Worm (Caenorhabditis elegans) whole organism, L4 larva: ENCODE data around the gene M18.3.

Source experiments
- D1046.2 ChIP-seq: fragments of 200-800 bp; sonication (Bioruptor generic); IDR thresholded peaks from 2 replicates; pipeline ENCODE4 v1.3.6; 2022; ENCODE audit warnings: missing genetic modification characterization, missing compliant biosample characterization
- F10B5.3 ChIP-seq: sonication (generic microtip); optimal IDR thresholded peaks from 2 replicates; lab custom pipeline; 2016; ENCODE audit warnings: mild to moderate bottlenecking, missing genetic modification characterization, missing compliant biosample characterization
- F26F4.8 ChIP-seq: fragments of 200-800 bp; sonication (Bioruptor generic); conservative IDR thresholded peaks from 2 replicates; pipeline ENCODE4 v1.3.6; 2022; ENCODE audit warnings: missing genetic modification characterization, missing compliant biosample characterization
- ZK337.2 ChIP-seq: fragments of 200-800 bp; sonication (Bioruptor generic); IDR thresholded peaks from 2 replicates; pipeline ENCODE4 v1.3.6; 2022; ENCODE audit warnings: missing genetic modification reagents, missing genetic modification characterization, missing compliant biosample characterization
- aha-1 ChIP-seq: fragments of 150-350 bp; peaks from one replicate; lab custom pipeline; 2014; ENCODE audit warnings: missing biosample characterization, missing genetic modification characterization
- aly-2 ChIP-seq: sonication (generic microtip); optimal IDR thresholded peaks from 2 replicates; lab custom pipeline; 2018; ENCODE audit warnings: missing biosample characterization, missing genetic modification characterization
- arid-1 ChIP-seq: fragments of 200-800 bp; sonication (Bioruptor generic); conservative IDR thresholded peaks from 2 replicates; pipeline ENCODE4 v1.3.6; 2022; ENCODE audit warnings: missing genetic modification reagents, missing genetic modification characterization, missing compliant biosample characterization
- attf-4 ChIP-seq: sonication (generic microtip); optimal IDR thresholded peaks from 3 replicates; lab custom pipeline; 2017; ENCODE audit warnings: missing biosample characterization, missing genetic modification characterization
- ceh-82 ChIP-seq: sonication (generic microtip); optimal IDR thresholded peaks from 2 replicates; lab custom pipeline; 2017; ENCODE audit warnings: missing biosample characterization, missing genetic modification characterization
- daf-12 ChIP-seq: fragments of 150-350 bp; optimal IDR thresholded peaks from 2 replicates; lab custom pipeline; 2014; ENCODE audit warnings: missing biosample characterization, missing genetic modification reagents, missing genetic modification characterization
- dve-1 ChIP-seq: sonication (generic microtip); optimal IDR thresholded peaks from 2 replicates; lab custom pipeline; 2017; ENCODE audit warnings: antibody characterized with exemption, mild to moderate bottlenecking, missing genetic modification characterization, missing compliant biosample characterization; ENCODE audit not compliant: insufficient read depth
- egl-43 ChIP-seq: fragments of 200-800 bp; sonication (Bioruptor generic); IDR thresholded peaks from 2 replicates; pipeline ENCODE4 v1.3.6; 2022; ENCODE audit warnings: missing genetic modification reagents, missing genetic modification characterization, missing compliant biosample characterization
- fos-1 ChIP-seq: fragments of 150-350 bp; optimal IDR thresholded peaks from 2 replicates; lab custom pipeline; 2014; ENCODE audit warnings: missing biosample characterization, missing genetic modification characterization
- gei-8 ChIP-seq: fragments of 200-800 bp; sonication (Bioruptor generic); optimal IDR thresholded peaks from 2 replicates; lab custom pipeline; 2018; ENCODE audit warnings: mild to moderate bottlenecking, missing genetic modification characterization, missing compliant biosample characterization
- hlh-11 ChIP-seq: fragments of 200-800 bp; sonication (Bioruptor generic); optimal IDR thresholded peaks from 2 replicates; lab custom pipeline; 2018; ENCODE audit warnings: mild to moderate bottlenecking, missing genetic modification characterization, missing compliant biosample characterization
- hlh-30 ChIP-seq: sonication (generic microtip); optimal IDR thresholded peaks from 2 replicates; lab custom pipeline; 2017; ENCODE audit warnings: antibody characterized with exemption, mild to moderate bottlenecking, missing genetic modification characterization, missing compliant biosample characterization; ENCODE audit not compliant: insufficient read depth
- jun-1 ChIP-seq: fragments of 150-350 bp; optimal IDR thresholded peaks from 2 replicates; lab custom pipeline; 2014; ENCODE audit warnings: missing biosample characterization, missing genetic modification reagents, missing genetic modification characterization
- lin-13 ChIP-seq: fragments of 150-350 bp; optimal IDR thresholded peaks from 2 replicates; lab custom pipeline; 2014; ENCODE audit warnings: missing biosample characterization, missing genetic modification reagents, missing genetic modification characterization
- lin-29 ChIP-seq: fragments of 200-800 bp; sonication (Bioruptor generic); IDR thresholded peaks from 2 replicates; pipeline ENCODE4 v1.3.6; 2022; ENCODE audit warnings: missing genetic modification reagents, missing genetic modification characterization, missing compliant biosample characterization
- lir-3 ChIP-seq: sonication (generic microtip); optimal IDR thresholded peaks from 2 replicates; lab custom pipeline; 2016; ENCODE audit warnings: mild to moderate bottlenecking, missing genetic modification characterization, missing compliant biosample characterization
- lsy-2 ChIP-seq, 2 experiments: fragments of 150-350 bp in 1 of 2; sonication (generic microtip) in 1 of 2; optimal IDR thresholded peaks; 2 replicates each; lab custom pipeline; 2014 to 2017; ENCODE audit warnings: missing biosample characterization in 2 of 2, missing genetic modification characterization in 2 of 2
- mxl-2 ChIP-seq: fragments of 200-800 bp; sonication (Bioruptor generic); conservative IDR thresholded peaks from 2 replicates; pipeline ENCODE4 v1.3.6; 2022; ENCODE audit warnings: missing genetic modification reagents, missing genetic modification characterization, missing compliant biosample characterization
- nhr-10 ChIP-seq: fragments of 150-350 bp; optimal IDR thresholded peaks from 2 replicates; lab custom pipeline; 2014; ENCODE audit warnings: missing biosample characterization, missing genetic modification characterization
- nhr-102 ChIP-seq: sonication (generic microtip); optimal IDR thresholded peaks from 2 replicates; lab custom pipeline; 2016; ENCODE audit warnings: mild to moderate bottlenecking, missing genetic modification characterization, moderate library complexity, missing compliant biosample characterization
- nhr-28 ChIP-seq: fragments of 150-350 bp; optimal IDR thresholded peaks from 2 replicates; lab custom pipeline; 2014; ENCODE audit warnings: missing biosample characterization, missing genetic modification characterization
- nhr-41 ChIP-seq: fragments of 200-800 bp; sonication (Bioruptor generic); IDR thresholded peaks from 2 replicates; pipeline ENCODE4 v1.3.6; 2022; ENCODE audit warnings: missing genetic modification reagents, missing genetic modification characterization, missing compliant biosample characterization
- nhr-48 ChIP-seq: sonication (generic microtip); optimal IDR thresholded peaks from 2 replicates; lab custom pipeline; 2016; ENCODE audit warnings: mild to moderate bottlenecking, missing genetic modification characterization, missing compliant biosample characterization
- nhr-77 ChIP-seq: fragments of 150-350 bp; optimal IDR thresholded peaks from 2 replicates; lab custom pipeline; 2014; ENCODE audit warnings: missing biosample characterization, missing genetic modification characterization
- pha-4 ChIP-seq, 2 experiments: fragments of 150-350 bp in 1 of 2; fragments of 200-800 bp in 1 of 2; sonication (Bioruptor generic) in 1 of 2; IDR thresholded peaks in 1 of 2; optimal IDR thresholded peaks in 1 of 2; 2 replicates each; pipeline versions ENCODE4 v1.3.6 to Lab custom; 2014 to 2022; ENCODE audit warnings: missing genetic modification characterization in 2 of 2, missing genetic modification reagents in 2 of 2, missing biosample characterization in 1 of 2, missing compliant biosample characterization in 1 of 2
- php-3 ChIP-seq: fragments of 200-800 bp; sonication (Bioruptor generic); IDR thresholded peaks from 2 replicates; pipeline ENCODE4 v1.3.6; 2022; ENCODE audit warnings: missing genetic modification reagents, missing genetic modification characterization, missing compliant biosample characterization
- pqm-1 ChIP-seq: sonication (generic microtip); optimal IDR thresholded peaks from 2 replicates; lab custom pipeline; 2017; ENCODE audit warnings: missing biosample characterization, missing genetic modification characterization
- sdz-12 ChIP-seq: fragments of 200-800 bp; sonication (Bioruptor generic); optimal IDR thresholded peaks from 2 replicates; lab custom pipeline; 2018; ENCODE audit warnings: mild to moderate bottlenecking, missing genetic modification characterization, missing compliant biosample characterization
- skn-1 ChIP-seq: fragments of 150-350 bp; optimal IDR thresholded peaks from 2 replicates; lab custom pipeline; 2014; ENCODE audit warnings: missing biosample characterization, missing genetic modification characterization
- snpc-1.2 ChIP-seq: fragments of 200-800 bp; sonication (Bioruptor generic); IDR thresholded peaks from 2 replicates; pipeline ENCODE4 v1.3.6; 2022; ENCODE audit warnings: missing genetic modification reagents, missing genetic modification characterization, missing compliant biosample characterization
- spr-1 ChIP-seq: sonication (generic microtip); optimal IDR thresholded peaks from 2 replicates; lab custom pipeline; 2016; ENCODE audit warnings: mild to moderate bottlenecking, missing genetic modification characterization, missing compliant biosample characterization
- spr-3 ChIP-seq: fragments of 200-800 bp; sonication (Bioruptor generic); optimal IDR thresholded peaks from 2 replicates; lab custom pipeline; 2018; ENCODE audit warnings: mild to moderate bottlenecking, missing genetic modification characterization, missing compliant biosample characterization
- tra-1 ChIP-seq: fragments of 200-800 bp; sonication (Bioruptor generic); IDR thresholded peaks from 2 replicates; pipeline ENCODE4 v1.3.6; 2022; ENCODE audit warnings: missing genetic modification reagents, missing genetic modification characterization, missing compliant biosample characterization
- unc-130 ChIP-seq: sonication (generic microtip); optimal IDR thresholded peaks from 2 replicates; lab custom pipeline; 2016; ENCODE audit warnings: missing genetic modification reagents, missing genetic modification characterization, missing compliant biosample characterization
- unc-39 ChIP-seq: sonication (generic microtip); optimal IDR thresholded peaks from 2 replicates; lab custom pipeline; 2017; ENCODE audit warnings: missing biosample characterization, missing genetic modification characterization
- unc-62 ChIP-seq, 3 experiments: fragments of 150-350 bp in 1 of 3; sonication (generic microtip); optimal IDR thresholded peaks in 2 of 3; peaks in 1 of 3; 1 replicate in 1 of 3; 2 replicates in 2 of 3; lab custom pipeline; 2014 to 2017; ENCODE audit warnings: missing biosample characterization in 3 of 3, missing genetic modification characterization in 3 of 3, missing genetic modification reagents in 3 of 3, missing genotype in 1 of 3
- zfp-2 ChIP-seq: sonication (generic microtip); optimal IDR thresholded peaks from 2 replicates; lab custom pipeline; 2016; ENCODE audit warnings: mild to moderate bottlenecking, missing genetic modification characterization, missing compliant biosample characterization
- zfp-3 ChIP-seq: fragments of 200-800 bp; sonication (Bioruptor generic); conservative IDR thresholded peaks from 2 replicates; pipeline ENCODE4 v1.3.6; 2022; ENCODE audit warnings: missing genetic modification reagents, missing genetic modification characterization, missing compliant biosample characterization

Gene M18.3

DNA sequence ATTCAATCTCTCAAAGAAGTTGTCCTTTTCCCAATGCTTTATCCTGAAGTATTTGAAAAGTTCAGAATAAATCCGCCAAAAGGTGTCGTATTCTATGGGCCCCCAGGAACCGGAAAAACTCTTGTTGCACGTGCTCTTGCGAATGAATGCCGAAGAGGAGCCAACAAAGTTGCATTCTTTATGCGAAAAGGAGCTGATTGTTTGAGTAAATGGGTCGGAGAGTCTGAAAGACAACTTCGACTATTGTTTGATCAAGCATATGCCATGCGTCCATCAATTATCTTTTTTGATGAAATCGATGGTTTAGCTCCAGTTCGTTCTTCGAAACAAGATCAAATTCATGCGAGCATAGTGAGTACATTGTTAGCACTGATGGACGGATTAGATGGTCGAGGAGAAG, 24.9 kb upstream of the M18.3 start:
- TF ChIP-seq lsy-2 (tag; optimal IDR thresholded peaks at IDR 0.05; lab: Kevin White, UChicago) (no peak), unc-62 (GFP tag; optimal IDR thresholded peaks at IDR 0.05 in 1 of 2; lab: Kevin White, UChicago) (peak in 1 of 2 experiments; percentile 63), unc-62 (tag; optimal IDR thresholded peaks at IDR 0.05; lab: Kevin White, UChicago) (no peak)

DNA sequence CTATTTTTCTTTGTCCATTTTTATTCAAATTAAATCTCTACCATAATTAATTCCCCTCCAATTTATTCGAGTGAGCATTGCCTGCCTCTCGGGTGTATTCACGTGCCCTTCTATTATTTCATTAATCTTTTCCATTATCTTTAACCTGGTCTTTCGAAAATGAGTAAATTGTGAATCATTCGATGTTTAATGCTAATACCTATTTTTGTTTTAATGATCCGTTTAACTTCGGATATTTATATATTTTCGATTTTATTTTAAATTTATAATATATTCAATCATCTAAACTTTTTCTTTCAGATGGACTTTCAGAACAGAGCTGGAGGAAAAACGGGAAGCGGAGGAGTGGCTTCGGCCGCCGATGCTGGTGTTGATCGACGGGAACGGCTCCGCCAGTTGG, 21.5 kb upstream of the M18.3 start, which contains the start of gene repo-1:
repo-1 (plus strand) TSS at position 301 of the 400 bp plus-strand sequence.
- TF ChIP-seq unc-130 (no peak), pha-4 (GFP tag; IDR thresholded peaks at IDR 0.05; lab: Robert Waterston, UW) (0 out of 2 replicates have a peak, but pooled peaks have one; percentile 11), pha-4 (tag; optimal IDR thresholded peaks at IDR 0.05; lab: Kevin White, UChicago) (no peak), aha-1 (peak; percentile 71), php-3 (no peak)

DNA sequence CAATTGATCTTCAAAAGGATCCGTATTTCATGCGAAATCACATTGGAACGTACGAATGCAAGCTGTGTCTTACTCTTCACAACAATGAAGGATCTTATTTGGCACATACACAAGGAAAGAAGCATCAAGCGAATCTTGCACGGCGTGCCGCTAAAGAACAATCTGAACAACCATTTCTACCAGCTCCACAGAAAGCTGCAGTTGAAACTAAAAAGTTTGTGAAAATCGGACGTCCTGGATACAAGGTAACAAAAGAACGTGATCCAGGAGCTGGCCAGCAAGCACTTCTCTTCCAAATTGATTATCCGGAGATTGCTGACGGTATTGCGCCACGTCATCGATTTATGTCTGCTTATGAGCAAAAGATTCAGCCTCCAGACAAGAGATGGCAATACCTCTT, 21.1 kb upstream of the M18.3 start:
- TF ChIP-seq unc-62 (GFP tag; optimal IDR thresholded peaks at IDR 0.05 in 1 of 2; lab: Kevin White, UChicago) (peak in 1 of 2 experiments; percentile 92), unc-62 (tag; optimal IDR thresholded peaks at IDR 0.05; lab: Kevin White, UChicago) (no peak), spr-3 (no peak), aly-2 (tag; lab: Kevin White, UChicago) (no peak), unc-39 (no peak), skn-1 (tag; lab: Kevin White, UChicago) (no peak)

DNA sequence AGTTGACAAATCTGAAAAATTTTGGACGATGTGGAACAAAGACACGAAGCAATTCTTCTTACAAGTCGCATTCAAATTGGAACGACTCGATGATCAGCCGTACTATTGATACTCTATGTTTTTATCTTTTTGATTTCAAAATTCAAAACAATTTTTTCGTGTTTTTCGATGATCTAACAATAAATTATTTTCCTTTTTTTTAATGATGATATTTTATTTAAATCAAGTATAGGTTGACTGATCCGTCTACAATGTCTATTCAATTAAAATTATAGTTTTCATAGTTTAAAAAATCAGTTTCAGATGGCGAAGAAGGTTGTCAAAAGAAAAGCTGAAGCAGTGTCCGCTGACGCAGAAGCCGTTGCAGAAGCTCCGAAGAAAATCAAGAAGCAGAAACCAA, 20.5 kb upstream of the M18.3 start, which contains the start of gene rbm-34:
rbm-34 (plus strand) TSS at position 301 of the 400 bp plus-strand sequence.
- no peak for TF ChIP-seq nhr-28
- 0 out of 2 replicates have a peak, but pooled peaks have one; percentile 41 for TF ChIP-seq pha-4 (GFP tag; IDR thresholded peaks at IDR 0.05; lab: Robert Waterston, UW)
- no peak for TF ChIP-seq pha-4 (tag; optimal IDR thresholded peaks at IDR 0.05; lab: Kevin White, UChicago)
- TF ChIP-seq tra-1 (GFP tag; lab: Robert Waterston, UW) = no peak
- TF ChIP-seq nhr-10 (tag; lab: Kevin White, UChicago) = no peak

DNA sequence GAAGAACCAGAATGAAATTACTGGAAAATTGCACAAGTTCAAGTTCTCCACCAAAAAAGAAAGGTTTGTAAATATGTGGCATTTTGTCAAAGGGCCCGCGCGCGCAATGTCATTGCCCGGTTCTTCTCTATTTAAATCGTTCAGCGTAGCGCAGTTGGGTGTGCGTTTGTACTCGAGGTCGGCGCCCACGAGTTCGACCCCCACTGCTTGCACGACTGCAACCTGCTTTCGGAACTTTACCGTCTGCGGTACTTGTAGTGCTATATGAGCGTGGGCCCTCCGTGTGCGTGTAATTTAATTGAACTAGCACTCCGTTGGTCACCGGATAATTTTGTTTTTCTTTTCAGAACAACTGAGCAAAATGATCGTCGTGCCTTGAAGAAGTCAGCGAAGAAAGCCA, 19.2 kb upstream of the M18.3 start:
- peak; percentile 71 for TF ChIP-seq lir-3 (tag; lab: Kevin White, UChicago)
- peak; percentile 79; the same call in 1 of the 2 replicates for TF ChIP-seq zfp-3 (GFP tag; lab: Robert Waterston, UW)
- TF ChIP-seq nhr-77 (tag; lab: Kevin White, UChicago) = peak; percentile 43
- TF ChIP-seq F26F4.8 = peak; percentile 89
- TF ChIP-seq mxl-2 (GFP tag; lab: Robert Waterston, UW) = peak; percentile 66
- peak; percentile 69 for TF ChIP-seq nhr-48 (tag; lab: Kevin White, UChicago)
- peak; percentile 73 for TF ChIP-seq spr-1 (tag; lab: Kevin White, UChicago)
- TF ChIP-seq fos-1 (tag; lab: Kevin White, UChicago) = no peak
- peak; percentile 92 for TF ChIP-seq D1046.2 (GFP tag; lab: Robert Waterston, UW)
- no peak for TF ChIP-seq ceh-82 (tag; lab: Kevin White, UChicago)
- peak; percentile 75 for TF ChIP-seq sdz-12 (GFP tag; lab: Kevin White, UChicago)
- peak; percentile 74 for TF ChIP-seq dve-1 (tag; lab: Kevin White, UChicago)
- TF ChIP-seq ZK337.2 = peak; percentile 86
- no peak for TF ChIP-seq attf-4 (tag; lab: Kevin White, UChicago)
- peak; percentile 14 for TF ChIP-seq pqm-1 (tag; lab: Kevin White, UChicago)
- TF ChIP-seq F10B5.3 (tag; lab: Kevin White, UChicago) = peak; percentile 63
- peak; percentile 84 for TF ChIP-seq nhr-102 (tag; lab: Kevin White, UChicago)
- TF ChIP-seq arid-1 (GFP tag; lab: Robert Waterston, UW) = peak; percentile 94
- no peak for TF ChIP-seq daf-12 (tag; lab: Kevin White, UChicago)
- peak; percentile 98 for TF ChIP-seq egl-43 (GFP tag; lab: Robert Waterston, UW)
- peak; percentile 60 for TF ChIP-seq zfp-2 (tag; lab: Kevin White, UChicago)
- peak; percentile 88 for TF ChIP-seq gei-8 (GFP tag; lab: Kevin White, UChicago)
- TF ChIP-seq jun-1 (tag; lab: Kevin White, UChicago) = peak; percentile 11
- TF ChIP-seq lin-13 = peak; percentile 77
- TF ChIP-seq lin-29 (GFP tag; lab: Robert Waterston, UW) = peak; percentile 82
- peak; percentile 92 for TF ChIP-seq snpc-1.2 (GFP tag; lab: Robert Waterston, UW)
- peak; percentile 70 for TF ChIP-seq hlh-11 (tag; lab: Kevin White, UChicago)
- TF ChIP-seq nhr-41 (GFP tag; lab: Robert Waterston, UW) = 0 out of 2 replicates have a peak, but pooled peaks have one; percentile 29
- TF ChIP-seq unc-130 = peak; percentile 71
- peak; percentile 82 for TF ChIP-seq tra-1 (GFP tag; lab: Robert Waterston, UW)
- peak; percentile 88 for TF ChIP-seq hlh-30 (tag; lab: Kevin White, UChicago)
